Fruit fly (Drosophila melanogaster) whole organism, pupa: Measurements from ENCODE around the gene Tctp.

Experiments
- CG10348 ChIP-seq: fragments of 200-800 bp; sonication (Bioruptor generic); IDR thresholded peaks from 2 replicates; pipeline ENCODE4 v1.3.6; 2022; ENCODE audit warnings: missing biosample characterization, missing genetic modification characterization
- CG12605 ChIP-seq: fragments of 200-800 bp; sonication (Bioruptor generic); IDR thresholded peaks from 2 replicates; pipeline ENCODE4 v1.3.6; 2022; ENCODE audit warnings: missing biosample characterization, missing genetic modification characterization
- CG13204 ChIP-seq: fragments of 200-800 bp; sonication (Bioruptor generic); optimal IDR thresholded peaks from 2 replicates; lab custom pipeline; 2018; ENCODE audit warnings: missing biosample characterization, mild to moderate bottlenecking, missing genetic modification characterization, moderate library complexity
- CG14655 ChIP-seq: fragments of 200-800 bp; sonication (Bioruptor generic); optimal IDR thresholded peaks from 3 replicates; lab custom pipeline; 2017; ENCODE audit warnings: mild to moderate bottlenecking, missing biosample characterization, missing genetic modification reagents, missing genetic modification characterization
- CG15710 ChIP-seq: fragments of 200-800 bp; sonication (Bioruptor generic); optimal IDR thresholded peaks from 2 replicates; lab custom pipeline; 2018; ENCODE audit warnings: missing biosample characterization, mild to moderate bottlenecking, missing genetic modification characterization, moderate library complexity
- CG17806 ChIP-seq: fragments of 200-800 bp; sonication (Bioruptor generic); optimal IDR thresholded peaks from 2 replicates; lab custom pipeline; 2018; ENCODE audit warnings: missing biosample characterization, mild to moderate bottlenecking, missing genetic modification characterization, moderate library complexity
- CG32121 ChIP-seq: fragments of 200-800 bp; sonication (Bioruptor generic); IDR thresholded peaks from 2 replicates; pipeline ENCODE4 v1.3.6; 2022; ENCODE audit warnings: missing biosample characterization, missing genetic modification characterization
- CG34367 ChIP-seq: fragments of 200-800 bp; sonication (Bioruptor generic); optimal IDR thresholded peaks from 2 replicates; lab custom pipeline; 2018; ENCODE audit warnings: missing biosample characterization, mild to moderate bottlenecking, missing genetic modification characterization
- CG4496 ChIP-seq: fragments of 200-800 bp; sonication (Bioruptor generic); IDR thresholded peaks from 3 replicates; pipeline ENCODE4 v1.3.6; 2022; ENCODE audit warnings: missing biosample characterization, missing genetic modification characterization
- CG8159 ChIP-seq: fragments of 200-800 bp; sonication (Bioruptor generic); optimal IDR thresholded peaks from 3 replicates; lab custom pipeline; 2018; ENCODE audit warnings: missing biosample characterization, mild to moderate bottlenecking, missing genetic modification characterization, moderate library complexity
- CG8301 ChIP-seq: fragments of 200-800 bp; sonication (Bioruptor generic); optimal IDR thresholded peaks from 2 replicates; lab custom pipeline; 2018; ENCODE audit warnings: missing biosample characterization, mild to moderate bottlenecking, missing genetic modification characterization
- CG9948 ChIP-seq: fragments of 200-800 bp; sonication (Bioruptor generic); optimal IDR thresholded peaks from 2 replicates; lab custom pipeline; 2018; ENCODE audit warnings: missing biosample characterization, mild to moderate bottlenecking, missing genetic modification characterization, moderate library complexity
- D1 ChIP-seq: fragments of 200-800 bp; sonication (Bioruptor generic); optimal IDR thresholded peaks from 2 replicates; lab custom pipeline; 2018; ENCODE audit warnings: missing biosample characterization, mild to moderate bottlenecking, missing genetic modification characterization, moderate library complexity
- EcR ChIP-seq: fragments of 200-800 bp; sonication (Bioruptor generic); optimal IDR thresholded peaks from 3 replicates; lab custom pipeline; 2019; ENCODE audit warnings: missing biosample characterization, missing genetic modification characterization, mild to moderate bottlenecking, moderate library complexity, missing genetic modification reagents
- Ets98B ChIP-seq: fragments of 200-800 bp; sonication (Bioruptor generic); IDR thresholded peaks from 2 replicates; pipeline ENCODE4 v1.3.6; 2022; ENCODE audit warnings: missing biosample characterization, missing genetic modification characterization
- Pif1A ChIP-seq: fragments of 200-800 bp; sonication (Bioruptor generic); optimal IDR thresholded peaks from 3 replicates; lab custom pipeline; 2016; ENCODE audit warnings: missing biosample characterization, missing genetic modification characterization
- Pif1B ChIP-seq: fragments of 200-800 bp; sonication (Bioruptor generic); optimal IDR thresholded peaks from 3 replicates; lab custom pipeline; 2016; ENCODE audit warnings: missing biosample characterization, missing genetic modification characterization
- Snoo ChIP-seq: fragments of 200-800 bp; sonication (Bioruptor generic); optimal IDR thresholded peaks from 3 replicates; lab custom pipeline; 2017; ENCODE audit warnings: missing biosample characterization, mild to moderate bottlenecking, missing genetic modification characterization, inconsistent platforms
- fd96Ca ChIP-seq: fragments of 200-800 bp; sonication (Bioruptor generic); IDR thresholded peaks from 3 replicates; pipeline ENCODE4 v1.3.6; 2022; ENCODE audit warnings: missing biosample characterization, missing genetic modification characterization
- gl ChIP-seq: fragments of 200-800 bp; sonication (Bioruptor generic); optimal IDR thresholded peaks from 2 replicates; lab custom pipeline; 2018; ENCODE audit warnings: missing biosample characterization, mild to moderate bottlenecking, missing genetic modification characterization
- rn ChIP-seq: fragments of 200-800 bp; sonication (Bioruptor generic); IDR thresholded peaks from 2 replicates; pipeline ENCODE4 v1.3.6; 2022; ENCODE audit warnings: missing biosample characterization, missing genetic modification characterization

Gene Tctp

DNA sequence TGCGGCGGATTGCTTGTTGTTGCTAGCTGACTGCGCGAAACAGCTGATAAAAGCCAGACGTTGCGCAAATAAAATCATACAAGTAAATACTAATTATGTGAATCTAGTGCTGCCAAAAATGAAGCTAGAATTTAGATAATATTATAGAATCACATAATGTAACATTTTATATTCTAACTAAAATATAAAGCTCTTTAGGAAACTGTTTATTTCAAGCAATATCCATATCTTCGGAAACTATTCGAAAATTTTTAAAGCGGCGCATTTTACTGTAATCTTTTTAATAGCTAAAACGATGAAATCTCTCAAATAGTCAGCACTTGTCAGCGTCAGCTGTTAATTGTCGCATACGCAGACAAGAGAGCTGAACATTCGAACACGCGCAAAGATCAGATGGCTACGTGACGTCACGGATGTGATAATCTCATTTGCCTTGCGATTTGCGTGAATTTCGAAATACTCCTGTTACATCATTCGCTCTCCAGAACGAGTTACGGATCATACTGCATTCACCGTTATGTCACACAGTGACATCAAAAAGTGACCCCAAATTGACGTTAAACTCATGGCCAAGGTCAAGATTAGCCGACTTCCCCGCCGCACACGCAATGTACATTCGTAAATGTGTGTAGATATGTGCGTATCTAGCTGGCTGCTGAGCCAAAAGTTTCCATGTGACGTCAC, 33.2 kb downstream of the Tctp start:
- TF ChIP-seq EcR (GFP tag; lab: Kevin White, UChicago) (peak; percentile 17), CG17806 (no peak), CG8301 (tag; lab: Kevin White, UChicago) (no peak)

- TF ChIP-seq CG9948 (no peak), CG14655 (GFP tag; lab: Kevin White, UChicago) (no peak), EcR (GFP tag; lab: Kevin White, UChicago) (no peak)
Observed at dm6 chr3R:11243951-11244660, 34.1 kb downstream of the Tctp start, which contains the start of the genes CG17734 and CG5214. Gene CG17734 (minus strand): TSS chr3R:11243999. Gene CG5214 (plus strand): TSS chr3R:11244302.

DNA sequence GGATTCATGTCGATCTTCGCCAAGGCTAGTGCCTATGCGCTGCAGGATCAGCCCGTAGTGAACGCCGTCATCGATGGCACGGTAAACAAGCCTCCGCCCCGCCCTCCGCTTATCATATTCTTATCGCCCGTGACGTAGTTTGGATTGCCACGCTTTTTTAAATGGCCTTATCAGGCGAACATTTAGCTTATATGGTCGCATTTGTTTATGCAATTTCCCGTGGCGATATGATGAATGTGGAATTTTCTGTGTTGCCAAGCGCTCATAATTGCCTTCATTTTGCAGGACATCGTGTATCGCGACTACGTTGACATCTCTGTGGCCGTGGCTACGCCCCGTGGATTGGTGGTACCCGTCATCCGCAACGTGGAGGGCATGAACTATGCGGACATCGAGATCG, 35.8 kb downstream of the Tctp start:
- TF ChIP-seq CG17806, result no peak
- TF ChIP-seq CG8301 (tag; lab: Kevin White, UChicago), result no peak
- no peak for TF ChIP-seq CG15710
- TF ChIP-seq fd96Ca (GFP tag; lab: Robert Waterston, UW), result no peak
- no peak for TF ChIP-seq CG8159

DNA sequence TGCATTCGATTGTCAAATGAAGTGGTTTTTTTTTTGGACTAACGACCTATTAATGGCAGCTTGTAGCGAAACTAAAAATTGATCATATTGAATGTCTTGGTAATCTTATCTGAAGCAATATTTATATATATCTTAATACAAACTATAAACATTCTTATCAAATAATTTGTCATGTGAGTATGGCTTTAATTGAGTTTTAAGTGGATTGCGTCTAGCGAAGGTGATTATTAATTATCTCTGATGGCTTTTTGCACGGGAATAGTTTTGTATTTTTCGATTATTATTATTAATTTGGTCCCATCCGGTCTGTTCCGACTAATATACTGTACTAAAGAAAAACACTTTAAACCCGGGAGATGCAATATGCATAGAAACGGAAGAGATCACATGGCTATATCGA, 36.8 kb downstream of the Tctp start:
- TF ChIP-seq Snoo (tag; lab: Kevin White, UChicago) (no peak), CG34367 (tag; lab: Kevin White, UChicago) (no peak), CG8301 (tag; lab: Kevin White, UChicago) (no peak), CG32121 (GFP tag; lab: Robert Waterston, UW) (no peak), CG14655 (GFP tag; lab: Kevin White, UChicago) (no peak), CG17806 (no peak), gl (tag; lab: Kevin White, UChicago) (no peak), CG10348 (GFP tag; lab: Robert Waterston, UW) (no peak), rn (no peak), Pif1B (GFP tag; lab: Kevin White, UChicago) (no peak), CG13204 (GFP tag; lab: Kevin White, UChicago) (no peak), CG4496 (GFP tag; lab: Robert Waterston, UW) (no peak), CG9948 (no peak), Ets98B (GFP tag; lab: Robert Waterston, UW) (no peak), CG15710 (no peak), CG12605 (GFP tag; lab: Robert Waterston, UW) (no peak), Pif1A (GFP tag; lab: Kevin White, UChicago) (no peak), fd96Ca (GFP tag; lab: Robert Waterston, UW) (no peak), EcR (GFP tag; lab: Kevin White, UChicago) (no peak), D1 (tag; lab: Kevin White, UChicago) (no peak)

dm6 chr3R:11253768-11254167, 43.7 kb downstream of the Tctp start:
- TF ChIP-seq CG17806 (no peak), EcR (GFP tag; lab: Kevin White, UChicago) (no peak), gl (tag; lab: Kevin White, UChicago) (no peak), CG9948 (no peak), D1 (tag; lab: Kevin White, UChicago) (no peak), Pif1A (GFP tag; lab: Kevin White, UChicago) (no peak), fd96Ca (GFP tag; lab: Robert Waterston, UW) (no peak), CG8159 (no peak), CG14655 (GFP tag; lab: Kevin White, UChicago) (no peak), Ets98B (GFP tag; lab: Robert Waterston, UW) (no peak), CG10348 (GFP tag; lab: Robert Waterston, UW) (no peak), Pif1B (GFP tag; lab: Kevin White, UChicago) (no peak), rn (no peak), CG15710 (no peak), CG8301 (tag; lab: Kevin White, UChicago) (no peak), CG4496 (GFP tag; lab: Robert Waterston, UW) (no peak), CG32121 (GFP tag; lab: Robert Waterston, UW) (no peak), CG12605 (GFP tag; lab: Robert Waterston, UW) (no peak)

- TF ChIP-seq fd96Ca (GFP tag; lab: Robert Waterston, UW) (no peak), CG15710 (no peak), CG10348 (GFP tag; lab: Robert Waterston, UW) (no peak), CG17806 (no peak)
Observed at dm6 chr3R:11254382-11254953, 44.4 kb downstream of the Tctp start.
